Fruit fly (Drosophila melanogaster): ENCODE measurements around the gene Sfp24C1.

Gene Sfp24C1

dm6 chr2L:3713545-3714156 is 13.2 kb downstream of the Sfp24C1 start (continued):
- TF ChIP-seq CG8924 (tag; optimal IDR thresholded peaks at IDR 0.05) = no peak
- no peak for TF ChIP-seq CG1233 (GFP tag; optimal IDR thresholded peaks at IDR 0.05)
- TF ChIP-seq CG1529 (GFP tag; optimal IDR thresholded peaks at IDR 0.05) = no peak
- no peak for TF ChIP-seq bcd (GFP tag; optimal IDR thresholded peaks at IDR 0.05)
- no peak for TF ChIP-seq Jarid2 (GFP tag; optimal IDR thresholded peaks at IDR 0.05)
- no peak for TF ChIP-seq CG15479 (GFP tag; optimal IDR thresholded peaks at IDR 0.05)
- TF ChIP-seq Atf6 (GFP tag; IDR thresholded peaks at IDR 0.05) = 0 out of 2 replicates have a peak, but pooled peaks have one; percentile 8
- peak; percentile 43 for TF ChIP-seq sens (GFP tag)
- no peak for TF ChIP-seq br (optimal IDR thresholded peaks at IDR 0.05)
- peak in 1 of 2 experiments; percentile 89 for TF ChIP-seq eve (GFP tag; optimal IDR thresholded peaks at IDR 0.05)
- peak; percentile 88 for TF ChIP-seq grau (tag; optimal IDR thresholded peaks at IDR 0.05)
- TF ChIP-seq Pdp1 (GFP tag; optimal IDR thresholded peaks at IDR 0.05) = peak in 1 of 2 experiments; percentile 77
- no peak for TF ChIP-seq Hmr (GFP tag; optimal IDR thresholded peaks at IDR 0.05)
- TF ChIP-seq Neu2 (GFP tag; optimal IDR thresholded peaks at IDR 0.05; ENCODE audit: borderline replicate concordance) = no peak
- TF ChIP-seq chm (GFP tag; IDR thresholded peaks at IDR 0.05) = no peak
- TF ChIP-seq jing (GFP tag; optimal IDR thresholded peaks at IDR 0.05) = no peak
- TF ChIP-seq CG15514 (GFP tag; optimal IDR thresholded peaks at IDR 0.05) = no peak
- TF ChIP-seq CG17359 (tag; optimal IDR thresholded peaks at IDR 0.05) = no peak
- TF ChIP-seq Max (GFP tag; optimal IDR thresholded peaks at IDR 0.05) = no peak
- peak; percentile 18; the same call in 1 of the 2 replicates for TF ChIP-seq ap (GFP tag; IDR thresholded peaks at IDR 0.05)
- no peak for TF ChIP-seq CG9215 (GFP tag; IDR thresholded peaks at IDR 0.05)
- TF ChIP-seq crc (GFP tag; optimal IDR thresholded peaks at IDR 0.05) = no peak
- no peak for TF ChIP-seq sisA (GFP tag; IDR thresholded peaks at IDR 0.05)
- TF ChIP-seq CG3407 (GFP tag; optimal IDR thresholded peaks at IDR 0.05) = no peak
- no peak for TF ChIP-seq dysf (GFP tag; IDR thresholded peaks at IDR 0.05)
- TF ChIP-seq CG1647 (GFP tag; optimal IDR thresholded peaks at IDR 0.05) = no peak
- no peak for TF ChIP-seq Nf-YB (GFP tag; optimal IDR thresholded peaks at IDR 0.05)
- TF ChIP-seq Trl (optimal IDR thresholded peaks at IDR 0.05) = peak in 1 of 2 experiments; percentile 13
- no peak for TF ChIP-seq Trl (GFP tag; optimal IDR thresholded peaks at IDR 0.05)

DNA sequence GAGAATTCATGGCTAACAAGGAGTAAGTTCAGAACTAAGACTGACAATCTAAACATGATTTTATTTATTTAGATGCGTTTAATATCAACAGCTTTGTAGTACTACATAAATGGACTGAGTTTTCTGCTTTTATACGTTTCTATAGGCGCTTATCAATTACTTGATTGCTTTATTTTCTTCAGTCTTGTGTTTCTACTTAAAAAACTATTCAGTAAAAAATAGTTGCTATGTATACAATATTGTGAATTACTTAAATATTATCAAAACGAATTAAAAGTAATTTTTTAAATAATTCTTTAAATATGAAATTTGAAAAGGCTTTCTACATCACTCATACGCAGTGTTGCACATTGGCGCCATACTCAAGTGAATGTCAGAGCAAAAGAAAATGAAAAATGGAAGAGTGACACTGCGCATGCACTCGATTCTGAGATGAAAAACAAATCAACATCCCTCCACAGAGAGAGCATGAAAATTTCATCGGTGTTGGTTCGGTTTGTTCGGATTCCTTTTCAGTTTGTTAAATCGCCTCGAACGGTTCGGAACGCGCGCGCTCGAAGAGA is 17.3 kb downstream of the Sfp24C1 start, which contains the start of the genes lectin-24A and Shaw:
Gene lectin-24A (minus strand): TSS at position 101 of the 563 bp plus-strand sequence.
Gene Shaw (plus strand): TSS at position 513 of the 563 bp plus-strand sequence.
- TF ChIP-seq zen2 (GFP tag; IDR thresholded peaks at IDR 0.05; ENCODE audit: partially characterized antibody) (no peak), Dp (GFP tag; optimal IDR thresholded peaks at IDR 0.05) (peak; percentile 19), pzg (GFP tag; optimal IDR thresholded peaks at IDR 0.05) (peak; percentile 2), ewg (GFP tag; optimal IDR thresholded peaks at IDR 0.05) (peak; percentile 83), CrebB (tag; optimal IDR thresholded peaks at IDR 0.05) (no peak), CG2116 (GFP tag; optimal IDR thresholded peaks at IDR 0.05) (peak; percentile 48), psq (GFP tag; optimal IDR thresholded peaks at IDR 0.05) (peak; percentile 31), Deaf1 (tag; optimal IDR thresholded peaks at IDR 0.05) (peak; percentile 73), E2f2 (GFP tag; IDR thresholded peaks at IDR 0.05) (peak; percentile 36; the same call in 1 of the 2 replicates)
